Worm (Caenorhabditis elegans) whole organism, mixed stage, embryonic: ENCODE measurements around the gene nlp-26.

Experiments
- M03D4.4 ChIP-seq: sonication (generic microtip); optimal IDR thresholded peaks from 2 replicates; lab custom pipeline; 2017; ENCODE audit warnings: mild to moderate bottlenecking, missing genetic modification characterization, missing compliant biosample characterization
- bed-3 ChIP-seq: fragments of 200-800 bp; sonication (Bioruptor generic); optimal IDR thresholded peaks from 3 replicates; lab custom pipeline; 2018; ENCODE audit warnings: mild to moderate bottlenecking, missing genetic modification characterization, moderate library complexity, missing compliant biosample characterization
- blmp-1 ChIP-seq: fragments of 150-350 bp; optimal IDR thresholded peaks from 2 replicates; lab custom pipeline; 2014; ENCODE audit warnings: missing biosample characterization, missing genetic modification characterization
- ceh-39 ChIP-seq: fragments of 150-350 bp; optimal IDR thresholded peaks from 2 replicates; lab custom pipeline; 2014; ENCODE audit warnings: missing biosample characterization, missing genetic modification characterization
- ceh-43 ChIP-seq: fragments of 200-800 bp; sonication (Bioruptor generic); optimal IDR thresholded peaks from 2 replicates; lab custom pipeline; 2018; ENCODE audit warnings: mild to moderate bottlenecking, missing genetic modification characterization, moderate library complexity, missing compliant biosample characterization
- ceh-83 ChIP-seq: fragments of 200-800 bp; sonication (Bioruptor generic); optimal IDR thresholded peaks from 2 replicates; lab custom pipeline; 2018; ENCODE audit warnings: mild to moderate bottlenecking, missing genetic modification characterization, missing compliant biosample characterization
- cnd-1 ChIP-seq: fragments of 200-800 bp; sonication (Bioruptor generic); optimal IDR thresholded peaks from 2 replicates; lab custom pipeline; 2018; ENCODE audit warnings: mild to moderate bottlenecking, missing genetic modification characterization, missing compliant biosample characterization
- drap-1 ChIP-seq: fragments of 200-800 bp; sonication (Bioruptor generic); optimal IDR thresholded peaks from 3 replicates; lab custom pipeline; 2018; ENCODE audit warnings: mild to moderate bottlenecking, missing genetic modification characterization, missing compliant biosample characterization
- elt-1 ChIP-seq: sonication (generic microtip); optimal IDR thresholded peaks from 2 replicates; lab custom pipeline; 2017; ENCODE audit warnings: missing genetic modification characterization, mild to moderate bottlenecking, missing compliant biosample characterization, antibody characterized with exemption, moderate library complexity, borderline replicate concordance; ENCODE audit not compliant: insufficient read depth
- elt-3 ChIP-seq: fragments of 150-350 bp; optimal IDR thresholded peaks from 2 replicates; lab custom pipeline; 2014; ENCODE audit warnings: missing biosample characterization, missing genetic modification characterization
- flh-1 ChIP-seq: fragments of 200-800 bp; sonication (Bioruptor generic); optimal IDR thresholded peaks from 2 replicates; lab custom pipeline; 2018; ENCODE audit warnings: mild to moderate bottlenecking, missing genetic modification characterization, moderate library complexity, missing compliant biosample characterization
- ham-2 ChIP-seq: fragments of 200-800 bp; sonication (Bioruptor generic); optimal IDR thresholded peaks from 2 replicates; lab custom pipeline; 2018; ENCODE audit warnings: mild to moderate bottlenecking, missing genetic modification characterization, missing compliant biosample characterization
- lin-13 ChIP-seq: fragments of 150-350 bp; optimal IDR thresholded peaks from 2 replicates; lab custom pipeline; 2014; ENCODE audit warnings: missing biosample characterization, missing genetic modification characterization
- lin-32 ChIP-seq: fragments of 200-800 bp; sonication (Bioruptor generic); optimal IDR thresholded peaks from 2 replicates; lab custom pipeline; 2018; ENCODE audit warnings: mild to moderate bottlenecking, missing genetic modification characterization, missing compliant biosample characterization
- lsy-2 ChIP-seq: fragments of 150-350 bp; optimal IDR thresholded peaks from 2 replicates; lab custom pipeline; 2014; ENCODE audit warnings: missing biosample characterization, missing genetic modification characterization
- mab-5 ChIP-seq: fragments of 150-350 bp; optimal IDR thresholded peaks from 2 replicates; lab custom pipeline; 2014; ENCODE audit warnings: missing biosample characterization, missing genetic modification characterization
- mep-1 ChIP-seq: fragments of 150-350 bp; optimal IDR thresholded peaks from 2 replicates; lab custom pipeline; 2017; ENCODE audit warnings: missing biosample characterization, missing genetic modification reagents, missing genetic modification characterization, inconsistent platforms
- mls-2 ChIP-seq: sonication (generic microtip); optimal IDR thresholded peaks from 2 replicates; lab custom pipeline; 2016; ENCODE audit warnings: mild to moderate bottlenecking, missing genetic modification characterization, moderate library complexity, missing compliant biosample characterization
- nhr-12 ChIP-seq: fragments of 150-350 bp; optimal IDR thresholded peaks from 2 replicates; lab custom pipeline; 2014; ENCODE audit warnings: missing biosample characterization, missing genetic modification characterization
- nhr-2 ChIP-seq: fragments of 150-350 bp; optimal IDR thresholded peaks from 2 replicates; lab custom pipeline; 2014; ENCODE audit warnings: missing biosample characterization, missing genetic modification characterization
- nhr-28 ChIP-seq: fragments of 150-350 bp; optimal IDR thresholded peaks from 2 replicates; lab custom pipeline; 2014; ENCODE audit warnings: missing biosample characterization, missing genetic modification characterization
- nhr-76 ChIP-seq: sonication (generic microtip); optimal IDR thresholded peaks from 2 replicates; lab custom pipeline; 2017; ENCODE audit warnings: missing biosample characterization, missing genetic modification characterization
- pha-4 ChIP-seq: fragments of 150-350 bp; optimal IDR thresholded peaks from 2 replicates; lab custom pipeline; 2018; ENCODE audit warnings: missing biosample characterization, missing genetic modification reagents, missing genetic modification characterization
- sem-2 ChIP-seq: fragments of 200-800 bp; sonication (Bioruptor generic); optimal IDR thresholded peaks from 2 replicates; lab custom pipeline; 2018; ENCODE audit warnings: mild to moderate bottlenecking, missing genetic modification characterization, missing compliant biosample characterization
- snpc-4 ChIP-seq: fragments of 150-350 bp; optimal IDR thresholded peaks from 2 replicates; lab custom pipeline; 2014; ENCODE audit warnings: missing biosample characterization, missing genetic modification characterization
- unc-120 ChIP-seq: sonication (generic microtip); optimal IDR thresholded peaks from 2 replicates; lab custom pipeline; 2017; ENCODE audit warnings: missing genetic modification characterization, missing compliant biosample characterization; ENCODE audit not compliant: poor library complexity, severe bottlenecking
- unc-39 ChIP-seq: fragments of 150-350 bp; optimal IDR thresholded peaks from 2 replicates; lab custom pipeline; 2014; ENCODE audit warnings: missing biosample characterization, missing genetic modification characterization
- unc-62 ChIP-seq: fragments of 150-350 bp; optimal IDR thresholded peaks from 2 replicates; lab custom pipeline; 2014; ENCODE audit warnings: missing biosample characterization, missing genetic modification reagents, missing genetic modification characterization
- zip-8 ChIP-seq: fragments of 150-350 bp; optimal IDR thresholded peaks from 2 replicates; lab custom pipeline; 2014; ENCODE audit warnings: missing biosample characterization, missing genetic modification characterization
- ztf-11 ChIP-seq: fragments of 150-350 bp; optimal IDR thresholded peaks from 2 replicates; lab custom pipeline; 2014; ENCODE audit warnings: missing biosample characterization, missing genetic modification characterization

Gene nlp-26

DNA sequence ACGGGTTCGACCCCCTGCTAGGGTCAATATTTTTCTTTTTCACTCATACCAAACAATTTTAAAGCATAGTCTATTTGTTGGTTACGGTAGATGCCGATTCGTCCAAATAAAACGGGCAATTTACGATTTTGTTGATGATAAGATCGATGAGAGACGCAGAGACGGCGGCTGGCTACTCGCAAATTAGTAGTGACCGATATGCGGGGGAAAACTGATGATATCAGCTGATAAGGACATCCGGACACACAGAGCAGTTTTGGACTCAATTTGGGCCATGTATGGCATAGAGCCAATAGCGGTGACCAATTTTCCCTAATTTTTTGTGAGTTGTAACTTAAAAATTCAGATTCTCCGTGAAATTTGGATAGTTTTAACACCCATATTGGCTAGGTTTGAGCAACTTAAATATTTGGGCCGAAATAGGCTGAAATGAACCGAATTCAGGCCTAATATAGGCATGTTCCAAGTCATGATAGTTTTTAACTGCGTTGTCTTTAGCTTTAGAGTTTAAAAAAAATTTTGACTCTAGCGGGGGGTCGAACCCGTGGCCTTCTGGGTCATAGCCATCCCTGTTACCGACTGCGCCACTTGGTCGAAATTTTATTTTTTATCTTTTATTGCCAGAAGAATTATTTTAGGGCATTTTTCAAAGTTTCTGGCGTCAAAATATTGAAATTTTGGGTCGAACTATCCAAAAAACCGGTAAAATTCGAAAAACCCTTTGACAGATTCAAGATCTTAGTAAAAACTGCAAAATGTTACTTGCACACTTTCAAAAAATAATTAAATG, 10.5 kb downstream of the nlp-26 start:
- peak; percentile 36 for TF ChIP-seq ham-2 (GFP tag; lab: Kevin White, UChicago)
- TF ChIP-seq elt-3 (tag; lab: Kevin White, UChicago): no peak
- TF ChIP-seq elt-1: peak; percentile 64

ce11 chrV:19624749-19625148, 11.5 kb downstream of the nlp-26 start, which contains the start of gene dyf-19:
Gene dyf-19, plus strand, starts transcription at chrV:19625049.
- TF ChIP-seq zip-8 (tag; lab: Kevin White, UChicago) (no peak), unc-120 (tag; lab: Kevin White, UChicago) (no peak), nhr-12 (tag; lab: Kevin White, UChicago) (no peak)

DNA sequence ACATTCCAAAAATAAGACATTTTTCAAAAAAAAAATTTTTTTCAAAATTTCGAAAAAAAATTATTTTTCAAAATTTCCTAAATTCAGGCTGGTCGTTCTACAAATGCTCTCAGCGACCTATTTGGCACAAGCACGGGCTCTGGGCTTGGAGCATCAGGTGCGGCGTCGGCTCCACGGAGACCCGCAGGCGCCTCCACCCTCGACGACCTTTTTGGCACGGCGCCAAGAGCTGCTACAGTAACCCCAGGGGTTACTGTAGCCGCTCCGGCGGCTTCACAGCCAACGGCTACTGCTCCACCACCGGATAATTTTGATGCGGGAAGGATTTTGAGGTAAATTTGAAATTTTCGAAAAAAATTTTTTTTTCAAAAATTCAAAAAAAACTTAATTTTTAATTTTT, 12.5 kb downstream of the nlp-26 start:
- TF ChIP-seq cnd-1 (no peak), snpc-4 (no peak), elt-1 (no peak), lin-32 (GFP tag; lab: Kevin White, UChicago) (no peak), ham-2 (GFP tag; lab: Kevin White, UChicago) (no peak), unc-62 (no peak), bed-3 (GFP tag; lab: Kevin White, UChicago) (no peak)

ce11 chrV:19629544-19629943, 16.3 kb downstream of the nlp-26 start:
- TF ChIP-seq nhr-2 (tag; lab: Kevin White, UChicago) (no peak), drap-1 (GFP tag; lab: Kevin White, UChicago) (no peak), mab-5 (tag; lab: Kevin White, UChicago) (no peak), unc-62 (no peak), M03D4.4 (tag; lab: Kevin White, UChicago) (no peak), lsy-2 (tag; lab: Kevin White, UChicago) (no peak), zip-8 (tag; lab: Kevin White, UChicago) (no peak), lin-13 (no peak), blmp-1 (no peak), elt-3 (tag; lab: Kevin White, UChicago) (no peak), mep-1 (no peak), bed-3 (GFP tag; lab: Kevin White, UChicago) (no peak), mls-2 (tag; lab: Kevin White, UChicago) (no peak), ztf-11 (tag; lab: Kevin White, UChicago) (no peak), lin-32 (GFP tag; lab: Kevin White, UChicago) (no peak), flh-1 (GFP tag; lab: Kevin White, UChicago) (no peak), nhr-28 (no peak), unc-120 (tag; lab: Kevin White, UChicago) (no peak), ceh-39 (tag; lab: Kevin White, UChicago) (no peak)

- TF ChIP-seq drap-1 (GFP tag; lab: Kevin White, UChicago): peak; percentile 67
- no peak for TF ChIP-seq unc-120 (tag; lab: Kevin White, UChicago)
- TF ChIP-seq ztf-11 (tag; lab: Kevin White, UChicago): no peak
- no peak for TF ChIP-seq ceh-43 (GFP tag; lab: Kevin White, UChicago)
- TF ChIP-seq sem-2: no peak
- no peak for TF ChIP-seq zip-8 (tag; lab: Kevin White, UChicago)
These were observed 16.7 kb downstream of the nlp-26 start for ce11 chrV:19629973-19630372.

ce11 chrV:19630569-19630968, 17.3 kb downstream of the nlp-26 start:
- no peak for TF ChIP-seq unc-62
- peak; percentile 22 for TF ChIP-seq mls-2 (tag; lab: Kevin White, UChicago)
- TF ChIP-seq, all 35 proteins: peak for 1

DNA sequence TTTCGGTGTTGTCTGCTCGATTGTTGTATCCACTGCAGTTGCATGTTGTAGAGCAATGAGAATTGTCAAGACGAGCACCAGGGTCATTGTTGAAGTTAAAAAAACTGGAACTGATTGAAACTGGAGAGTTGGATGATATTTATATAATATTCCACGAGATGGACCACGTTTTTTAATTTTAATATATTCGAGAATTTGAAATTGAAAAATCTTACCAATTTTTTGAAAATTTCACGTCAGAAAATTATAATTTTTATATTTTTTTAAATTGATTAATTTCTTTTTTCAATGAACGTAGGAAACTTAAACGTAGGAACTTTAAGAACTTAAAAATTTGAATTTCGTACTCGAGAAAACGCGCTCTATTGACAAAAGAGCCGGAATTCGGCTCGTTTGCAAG, 19.3 kb downstream of the nlp-26 start, which contains the start of gene Y43F8C.5:
Gene Y43F8C.5, minus strand, starts transcription at position 101 of the 400 bp plus-strand sequence.
- no peak for TF ChIP-seq bed-3 (GFP tag; lab: Kevin White, UChicago)
- no peak for TF ChIP-seq elt-1
- TF ChIP-seq ztf-11 (tag; lab: Kevin White, UChicago): no peak
- no peak for TF ChIP-seq unc-120 (tag; lab: Kevin White, UChicago)
- TF ChIP-seq lin-32 (GFP tag; lab: Kevin White, UChicago): no peak
- TF ChIP-seq ceh-83 (GFP tag; lab: Kevin White, UChicago): no peak
- TF ChIP-seq pha-4 (tag; lab: Kevin White, UChicago): no peak
- TF ChIP-seq mep-1: no peak
- no peak for TF ChIP-seq nhr-76
- no peak for TF ChIP-seq unc-62
- TF ChIP-seq unc-39 (tag; lab: Kevin White, UChicago): no peak
